Worm (Caenorhabditis elegans): ENCODE data around the gene T05H10.4.

Gene T05H10.4

ce11 chrII:8016167-8016566 is 36.8 kb upstream of the T05H10.4 start (continued):
- TF ChIP-seq unc-62 (GFP tag; optimal IDR thresholded peaks at IDR 0.05) = no peak
- no peak for TF ChIP-seq efl-3 (GFP tag; optimal IDR thresholded peaks at IDR 0.05)
- peak; percentile 35 to 76 for TF ChIP-seq lsy-2 (tag; optimal IDR thresholded peaks at IDR 0.05)
- TF ChIP-seq lin-14 (GFP tag; optimal IDR thresholded peaks at IDR 0.05) = peak; percentile 73
- no peak for TF ChIP-seq nhr-84 (tag; optimal IDR thresholded peaks at IDR 0.05)
- TF ChIP-seq alr-1 (tag; optimal IDR thresholded peaks at IDR 0.05; ENCODE audit: borderline replicate concordance) = no peak
- TF ChIP-seq ztf-11 (tag; optimal IDR thresholded peaks at IDR 0.05) = no peak
- no peak for TF ChIP-seq hlh-4 (tag; optimal IDR thresholded peaks at IDR 0.05)

DNA sequence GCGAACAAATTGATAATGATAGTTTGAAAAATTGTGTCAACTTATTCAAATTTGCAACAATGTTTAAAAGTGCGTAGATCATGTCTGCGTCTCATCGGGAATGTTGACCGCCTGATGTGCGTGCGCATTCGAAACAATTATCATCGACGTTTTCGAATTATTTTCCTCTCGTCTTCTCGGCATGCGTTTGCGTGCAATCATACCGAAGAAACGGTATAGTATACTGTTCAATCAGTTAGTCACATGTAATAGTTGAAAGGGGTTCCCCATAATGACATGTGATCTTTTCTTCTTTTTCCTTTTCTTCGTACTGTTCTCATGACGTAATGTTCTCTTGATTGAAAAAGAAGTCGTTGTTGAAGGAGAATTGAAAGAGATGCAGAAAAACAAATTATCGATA is 36.2 kb upstream of the T05H10.4 start:
- peak; percentile 81 for TF ChIP-seq mep-1 (tag; optimal IDR thresholded peaks at IDR 0.05)
- peak; percentile 32 for TF ChIP-seq ama-1 (optimal IDR thresholded peaks at IDR 0.05)
- no peak for TF ChIP-seq rnt-1 (tag; optimal IDR thresholded peaks at IDR 0.05)
- no peak for TF ChIP-seq fkh-8 (tag; optimal IDR thresholded peaks at IDR 0.05)
- TF ChIP-seq mab-9 (GFP tag; IDR thresholded peaks at IDR 0.05) = 0 out of 2 replicates have a peak, but pooled peaks have one; percentile 39
- peak; percentile 22 for TF ChIP-seq irx-1 (tag; optimal IDR thresholded peaks at IDR 0.05)
- TF ChIP-seq hpl-2 (GFP tag; optimal IDR thresholded peaks at IDR 0.05) = peak; percentile 50
- no peak for TF ChIP-seq isw-1 (GFP tag; IDR thresholded peaks at IDR 0.05)
- no peak for TF ChIP-seq aha-1 (tag; optimal IDR thresholded peaks at IDR 0.05)
- peak; percentile 83 for TF ChIP-seq vab-15 (tag; optimal IDR thresholded peaks at IDR 0.05)
- TF ChIP-seq nhr-28 (tag; optimal IDR thresholded peaks at IDR 0.05) = no peak
- no peak for TF ChIP-seq zip-4 (GFP tag; optimal IDR thresholded peaks at IDR 0.05)
- TF ChIP-seq ceh-82 (tag; optimal IDR thresholded peaks at IDR 0.05) = peak in 1 of 3 experiments; percentile 27
- TF ChIP-seq efl-3 (GFP tag; optimal IDR thresholded peaks at IDR 0.05) = no peak
- TF ChIP-seq ztf-4 (tag; optimal IDR thresholded peaks at IDR 0.05) = peak; percentile 67
- TF ChIP-seq efl-1 (optimal IDR thresholded peaks at IDR 0.05) = peak; percentile 17 to 43
- TF ChIP-seq efl-1 (GFP tag; optimal IDR thresholded peaks at IDR 0.05 in 1 of 2) = peak; percentile 7 to 95
- TF ChIP-seq lin-14 (GFP tag; optimal IDR thresholded peaks at IDR 0.05) = peak; percentile 93
- no peak for TF ChIP-seq zag-1 (tag; optimal IDR thresholded peaks at IDR 0.05)
- peak; percentile 93 for TF ChIP-seq nhr-71 (tag; optimal IDR thresholded peaks at IDR 0.05)
- TF ChIP-seq nhr-85 (tag) = peak; percentile 99
- TF ChIP-seq lin-39 (tag; optimal IDR thresholded peaks at IDR 0.05) = peak; percentile 6
- peak; percentile 69 for TF ChIP-seq tbx-2 (tag; optimal IDR thresholded peaks at IDR 0.05)
- TF ChIP-seq skn-1 (tag; optimal IDR thresholded peaks at IDR 0.05) = peak; percentile 64
- TF ChIP-seq pax-3 (tag; optimal IDR thresholded peaks at IDR 0.05) = no peak
- TF ChIP-seq egl-27 (tag; optimal IDR thresholded peaks at IDR 0.05) = peak; percentile 23 to 39
- TF ChIP-seq F16B12.6 (tag; optimal IDR thresholded peaks at IDR 0.05) = no peak
- TF ChIP-seq ces-1 (GFP tag; optimal IDR thresholded peaks at IDR 0.05) = no peak
- TF ChIP-seq snu-23 (GFP tag; optimal IDR thresholded peaks at IDR 0.05) = peak; percentile 88
- peak; percentile 54 for TF ChIP-seq jun-1 (tag; optimal IDR thresholded peaks at IDR 0.05)
- TF ChIP-seq swsn-7 (tag; optimal IDR thresholded peaks at IDR 0.05) = peak; percentile 80
- peak; percentile 43 for TF ChIP-seq xbp-1 (tag; optimal IDR thresholded peaks at IDR 0.05)
- TF ChIP-seq C04F5.9 (tag; optimal IDR thresholded peaks at IDR 0.05) = no peak
- peak; percentile 56 for TF ChIP-seq lin-13 (GFP tag; optimal IDR thresholded peaks at IDR 0.05)
- TF ChIP-seq lin-35 (GFP tag; optimal IDR thresholded peaks at IDR 0.05) = peak; percentile 35 to 86
- TF ChIP-seq unc-130 (tag; optimal IDR thresholded peaks at IDR 0.05) = peak; percentile 66
- peak; percentile 19 to 95 for TF ChIP-seq mdl-1 (tag; optimal IDR thresholded peaks at IDR 0.05)
- peak; percentile 92 for TF ChIP-seq blmp-1 (tag; optimal IDR thresholded peaks at IDR 0.05)
- no peak for TF ChIP-seq alr-1 (tag; optimal IDR thresholded peaks at IDR 0.05; ENCODE audit: borderline replicate concordance)
- no peak for TF ChIP-seq lin-15B (tag; optimal IDR thresholded peaks at IDR 0.05)
- no peak for TF ChIP-seq ets-5 (GFP tag; IDR thresholded peaks at IDR 0.05)
- TF ChIP-seq fos-1 (tag; optimal IDR thresholded peaks at IDR 0.05) = no peak
- TF ChIP-seq tlp-1 (tag; optimal IDR thresholded peaks at IDR 0.05) = no peak
- TF ChIP-seq nhr-12 (tag; optimal IDR thresholded peaks at IDR 0.05) = no peak
- TF ChIP-seq nhr-90 (tag; optimal IDR thresholded peaks at IDR 0.05; ENCODE audit: poor library complexity) = peak; percentile 89
- peak; percentile 80 for TF ChIP-seq nhr-19 (GFP tag; conservative IDR thresholded peaks at IDR 0.05)
- no peak for TF ChIP-seq nhr-77 (tag; optimal IDR thresholded peaks at IDR 0.05)
- no peak for TF ChIP-seq ztf-11 (tag; optimal IDR thresholded peaks at IDR 0.05)

Measured in whole organism, L1 larva.